Worm (Caenorhabditis elegans) whole organism, L4 larva: ENCODE results near the gene fbxb-114.
A peak's percentile ranks its signal among the peaks of the same experiment; 100 is the strongest.

Source experiments
- F26F4.8 ChIP-seq: fragments of 200-800 bp; sonication (Bioruptor generic); conservative IDR thresholded peaks from 2 replicates; pipeline ENCODE4 v1.3.6; 2022; ENCODE audit warnings: missing genetic modification characterization, missing compliant biosample characterization
- F37D6.2 ChIP-seq: sonication (generic microtip); optimal IDR thresholded peaks from 2 replicates; lab custom pipeline; 2016; ENCODE audit warnings: mild to moderate bottlenecking, missing genetic modification characterization, missing compliant biosample characterization
- F49E8.2 ChIP-seq: sonication (generic microtip); optimal IDR thresholded peaks from 2 replicates; lab custom pipeline; 2016; ENCODE audit warnings: missing compliant biosample characterization, mild to moderate bottlenecking, missing genetic modification characterization, borderline replicate concordance
- R02D3.7 ChIP-seq: fragments of 150-350 bp; sonication (generic microtip); optimal IDR thresholded peaks from 3 replicates; lab custom pipeline; 2014; ENCODE audit warnings: missing biosample characterization, missing genetic modification characterization
- T20F7.1 ChIP-seq: fragments of 200-800 bp; sonication (Bioruptor generic); optimal IDR thresholded peaks from 2 replicates; lab custom pipeline; 2018; ENCODE audit warnings: mild to moderate bottlenecking, missing genetic modification characterization, missing compliant biosample characterization
- T26A8.4 ChIP-seq: fragments of 200-800 bp; sonication (Bioruptor generic); IDR thresholded peaks from 2 replicates; pipeline ENCODE4 v1.3.6; 2022; ENCODE audit warnings: missing genetic modification characterization, missing compliant biosample characterization
- Y48G9A.11 ChIP-seq: fragments of 200-800 bp; sonication (Bioruptor generic); IDR thresholded peaks from 2 replicates; pipeline ENCODE4 v1.3.6; 2022; ENCODE audit warnings: missing genetic modification reagents, missing genetic modification characterization, missing compliant biosample characterization
- aly-2 ChIP-seq: sonication (generic microtip); optimal IDR thresholded peaks from 2 replicates; lab custom pipeline; 2018; ENCODE audit warnings: missing biosample characterization, missing genetic modification characterization
- arid-1 ChIP-seq: fragments of 200-800 bp; sonication (Bioruptor generic); conservative IDR thresholded peaks from 2 replicates; pipeline ENCODE4 v1.3.6; 2022; ENCODE audit warnings: missing genetic modification reagents, missing genetic modification characterization, missing compliant biosample characterization
- attf-4 ChIP-seq: sonication (generic microtip); optimal IDR thresholded peaks from 3 replicates; lab custom pipeline; 2017; ENCODE audit warnings: missing biosample characterization, missing genetic modification characterization
- ceh-20 ChIP-seq: fragments of 200-800 bp; sonication (Bioruptor generic); IDR thresholded peaks from 2 replicates; pipeline ENCODE4 v1.3.6; 2022; ENCODE audit warnings: missing genetic modification reagents, missing genetic modification characterization, missing compliant biosample characterization
- ceh-32 ChIP-seq: sonication (generic microtip); optimal IDR thresholded peaks from 2 replicates; lab custom pipeline; 2016; ENCODE audit warnings: mild to moderate bottlenecking, missing genetic modification characterization, missing compliant biosample characterization; ENCODE audit not compliant: poor library complexity
- ceh-44 ChIP-seq: fragments of 200-800 bp; sonication (Bioruptor generic); IDR thresholded peaks from 2 replicates; pipeline ENCODE4 v1.3.6; 2022; ENCODE audit warnings: missing genetic modification reagents, missing genetic modification characterization, missing compliant biosample characterization
- ces-1 ChIP-seq: fragments of 150-350 bp; sonication (generic microtip); optimal IDR thresholded peaks from 4 replicates; lab custom pipeline; 2014; ENCODE audit warnings: missing biosample characterization, missing genetic modification reagents, missing genetic modification characterization
- cey-2 ChIP-seq: sonication (generic microtip); optimal IDR thresholded peaks from 3 replicates; lab custom pipeline; 2017; ENCODE audit warnings: missing genetic modification characterization, mild to moderate bottlenecking, missing compliant biosample characterization, antibody characterized with exemption, borderline replicate concordance; ENCODE audit not compliant: insufficient read depth
- dmd-6 ChIP-seq: fragments of 200-800 bp; sonication (Bioruptor generic); IDR thresholded peaks from 2 replicates; pipeline ENCODE4 v1.3.6; 2022; ENCODE audit warnings: missing genetic modification reagents, missing genetic modification characterization, missing compliant biosample characterization
- dmd-9 ChIP-seq: fragments of 200-800 bp; sonication (Bioruptor generic); IDR thresholded peaks from 2 replicates; pipeline ENCODE4 v1.3.6; 2022; ENCODE audit warnings: missing genetic modification reagents, missing genetic modification characterization, missing compliant biosample characterization
- dpl-1 ChIP-seq: fragments of 150-350 bp; optimal IDR thresholded peaks from 2 replicates; lab custom pipeline; 2014; ENCODE audit warnings: missing biosample characterization, missing genetic modification reagents, missing genetic modification characterization
- duxl-1 ChIP-seq: sonication (generic microtip); optimal IDR thresholded peaks from 2 replicates; lab custom pipeline; 2016; ENCODE audit warnings: mild to moderate bottlenecking, missing genetic modification characterization, moderate library complexity, missing compliant biosample characterization; ENCODE audit not compliant: poor library complexity
- dve-1 ChIP-seq: sonication (generic microtip); optimal IDR thresholded peaks from 2 replicates; lab custom pipeline; 2017; ENCODE audit warnings: antibody characterized with exemption, mild to moderate bottlenecking, missing genetic modification characterization, missing compliant biosample characterization; ENCODE audit not compliant: insufficient read depth
- hif-1 ChIP-seq, 2 experiments: sonication (generic microtip); optimal IDR thresholded peaks; 2 replicates each; lab custom pipeline; 2016 to 2017; ENCODE audit warnings: missing compliant biosample characterization in 2 of 2, missing genetic modification characterization in 2 of 2, missing genetic modification reagents in 2 of 2, missing genotype in 2 of 2, mild to moderate bottlenecking in 1 of 2
- hlh-11 ChIP-seq: fragments of 200-800 bp; sonication (Bioruptor generic); optimal IDR thresholded peaks from 2 replicates; lab custom pipeline; 2018; ENCODE audit warnings: mild to moderate bottlenecking, missing genetic modification characterization, missing compliant biosample characterization
- hmg-1.1 ChIP-seq: fragments of 200-800 bp; sonication (Bioruptor generic); IDR thresholded peaks from 2 replicates; pipeline ENCODE4 v1.3.6; 2022; ENCODE audit warnings: missing genetic modification reagents, missing genetic modification characterization, missing compliant biosample characterization
- lim-7 ChIP-seq: fragments of 200-800 bp; sonication (Bioruptor generic); IDR thresholded peaks from 2 replicates; pipeline ENCODE4 v1.3.6; 2022; ENCODE audit warnings: missing genetic modification characterization, missing compliant biosample characterization
- lin-1 ChIP-seq: fragments of 200-800 bp; sonication (Bioruptor generic); IDR thresholded peaks from 2 replicates; pipeline ENCODE4 v1.3.6; 2022; ENCODE audit warnings: missing genetic modification reagents, missing genetic modification characterization, missing compliant biosample characterization
- lsy-2 ChIP-seq, 2 experiments: fragments of 150-350 bp in 1 of 2; sonication (generic microtip) in 1 of 2; optimal IDR thresholded peaks; 2 replicates each; lab custom pipeline; 2014 to 2017; ENCODE audit warnings: missing biosample characterization in 2 of 2, missing genetic modification characterization in 2 of 2
- madf-9 ChIP-seq: fragments of 200-800 bp; sonication (Bioruptor generic); conservative IDR thresholded peaks from 2 replicates; pipeline ENCODE4 v1.3.6; 2022; ENCODE audit warnings: missing genetic modification reagents, missing genetic modification characterization, missing compliant biosample characterization
- mdl-1 ChIP-seq, 2 experiments: fragments of 150-350 bp in 1 of 2; sonication (generic microtip) in 1 of 2; optimal IDR thresholded peaks; 2 replicates each; lab custom pipeline; 2014 to 2017; ENCODE audit warnings: missing biosample characterization in 2 of 2, missing genetic modification characterization in 2 of 2
- mdt-29 ChIP-seq: fragments of 200-800 bp; sonication (Bioruptor generic); IDR thresholded peaks from 2 replicates; pipeline ENCODE4 v1.3.6; 2022; ENCODE audit warnings: missing genetic modification reagents, missing genetic modification characterization, missing compliant biosample characterization
- mes-2 ChIP-seq: sonication (generic microtip); optimal IDR thresholded peaks from 2 replicates; lab custom pipeline; 2016; ENCODE audit warnings: missing genotype, mild to moderate bottlenecking, missing genetic modification characterization, missing compliant biosample characterization; ENCODE audit not compliant: poor library complexity, severe bottlenecking
- mxl-3 ChIP-seq: fragments of 200-800 bp; sonication (Bioruptor generic); optimal IDR thresholded peaks from 2 replicates; lab custom pipeline; 2018; ENCODE audit warnings: mild to moderate bottlenecking, missing genetic modification characterization, missing compliant biosample characterization
- nhr-10 ChIP-seq: fragments of 150-350 bp; optimal IDR thresholded peaks from 2 replicates; lab custom pipeline; 2014; ENCODE audit warnings: missing biosample characterization, missing genetic modification characterization
- nhr-11 ChIP-seq: fragments of 150-350 bp; optimal IDR thresholded peaks from 2 replicates; lab custom pipeline; 2014; ENCODE audit warnings: missing biosample characterization, missing genetic modification characterization
- nhr-111 ChIP-seq: fragments of 200-800 bp; sonication (Bioruptor generic); optimal IDR thresholded peaks from 2 replicates; lab custom pipeline; 2018; ENCODE audit warnings: mild to moderate bottlenecking, missing genetic modification characterization, missing compliant biosample characterization
- nhr-25 ChIP-seq: sonication (generic microtip); optimal IDR thresholded peaks from 2 replicates; lab custom pipeline; 2017; ENCODE audit warnings: missing genetic modification characterization, mild to moderate bottlenecking, missing compliant biosample characterization, antibody characterized with exemption, moderate library complexity, borderline replicate concordance; ENCODE audit not compliant: insufficient read depth
- nhr-28 ChIP-seq: fragments of 150-350 bp; optimal IDR thresholded peaks from 2 replicates; lab custom pipeline; 2014; ENCODE audit warnings: missing biosample characterization, missing genetic modification characterization
- nhr-41 ChIP-seq: fragments of 200-800 bp; sonication (Bioruptor generic); IDR thresholded peaks from 2 replicates; pipeline ENCODE4 v1.3.6; 2022; ENCODE audit warnings: missing genetic modification reagents, missing genetic modification characterization, missing compliant biosample characterization
- nhr-42 ChIP-seq: fragments of 200-800 bp; sonication (Bioruptor generic); IDR thresholded peaks from 2 replicates; pipeline ENCODE4 v1.3.6; 2022; ENCODE audit warnings: missing genetic modification characterization, missing compliant biosample characterization
- nhr-6 ChIP-seq: fragments of 150-350 bp; optimal IDR thresholded peaks from 2 replicates; lab custom pipeline; 2014; ENCODE audit warnings: missing biosample characterization, missing genetic modification characterization
- nhr-77 ChIP-seq: fragments of 150-350 bp; optimal IDR thresholded peaks from 2 replicates; lab custom pipeline; 2014; ENCODE audit warnings: missing biosample characterization, missing genetic modification characterization
- pha-4 ChIP-seq, 2 experiments: fragments of 150-350 bp in 1 of 2; fragments of 200-800 bp in 1 of 2; sonication (Bioruptor generic) in 1 of 2; IDR thresholded peaks in 1 of 2; optimal IDR thresholded peaks in 1 of 2; 2 replicates each; pipeline versions ENCODE4 v1.3.6 to Lab custom; 2014 to 2022; ENCODE audit warnings: missing genetic modification characterization in 2 of 2, missing genetic modification reagents in 2 of 2, missing biosample characterization in 1 of 2, missing compliant biosample characterization in 1 of 2
- pqm-1 ChIP-seq: sonication (generic microtip); optimal IDR thresholded peaks from 2 replicates; lab custom pipeline; 2017; ENCODE audit warnings: missing biosample characterization, missing genetic modification characterization
- rbr-2 ChIP-seq: sonication (generic microtip); optimal IDR thresholded peaks from 2 replicates; lab custom pipeline; 2016; ENCODE audit warnings: missing genotype, missing genetic modification characterization, missing compliant biosample characterization
- sdz-12 ChIP-seq: fragments of 200-800 bp; sonication (Bioruptor generic); optimal IDR thresholded peaks from 2 replicates; lab custom pipeline; 2018; ENCODE audit warnings: mild to moderate bottlenecking, missing genetic modification characterization, missing compliant biosample characterization
- spr-3 ChIP-seq: fragments of 200-800 bp; sonication (Bioruptor generic); optimal IDR thresholded peaks from 2 replicates; lab custom pipeline; 2018; ENCODE audit warnings: mild to moderate bottlenecking, missing genetic modification characterization, missing compliant biosample characterization
- unc-62 ChIP-seq, 3 experiments: fragments of 150-350 bp in 1 of 3; sonication (generic microtip); optimal IDR thresholded peaks in 2 of 3; peaks in 1 of 3; 1 replicate in 1 of 3; 2 replicates in 2 of 3; lab custom pipeline; 2014 to 2017; ENCODE audit warnings: missing biosample characterization in 3 of 3, missing genetic modification characterization in 3 of 3, missing genetic modification reagents in 3 of 3, missing genotype in 1 of 3
- vab-7 ChIP-seq: fragments of 200-800 bp; sonication (Bioruptor generic); IDR thresholded peaks from 2 replicates; pipeline ENCODE4 v1.3.6; 2022; ENCODE audit warnings: missing genetic modification reagents, missing genetic modification characterization, missing compliant biosample characterization
- zip-11 ChIP-seq: fragments of 200-800 bp; sonication (Bioruptor generic); IDR thresholded peaks from 2 replicates; pipeline ENCODE4 v1.3.6; 2022; ENCODE audit warnings: missing genetic modification characterization, missing compliant biosample characterization

fbxb-114 gene

ce11 chrX:16961387-16961786, 39.8 kb downstream of the fbxb-114 start (continued):
- no peak for TF ChIP-seq T20F7.1
- peak in 1 of 2 experiments; percentile 83 for TF ChIP-seq hif-1 (tag; optimal IDR thresholded peaks at IDR 0.05; lab: Kevin White, UChicago)
- TF ChIP-seq ceh-44 (GFP tag; lab: Robert Waterston, UW) = 0 out of 2 replicates have a peak, but pooled peaks have one; percentile 19
- TF ChIP-seq pqm-1 (tag; lab: Kevin White, UChicago) = no peak
- 0 out of 2 replicates have a peak, but pooled peaks have one; percentile 51 for TF ChIP-seq dmd-9 (GFP tag; lab: Robert Waterston, UW)
- no peak for TF ChIP-seq sdz-12 (GFP tag; lab: Kevin White, UChicago)
- TF ChIP-seq lim-7 (GFP tag; lab: Robert Waterston, UW) = no peak
- TF ChIP-seq ceh-32 = peak; percentile 16
- peak; percentile 84 for TF ChIP-seq nhr-28 (tag; lab: Kevin White, UChicago)
- TF ChIP-seq nhr-41 = peak; percentile 38; the same call in 1 of the 2 replicates
- TF ChIP-seq nhr-25 (tag; lab: Kevin White, UChicago) = peak; percentile 43
- TF ChIP-seq nhr-77 (tag; lab: Kevin White, UChicago) = peak; percentile 70
- TF ChIP-seq duxl-1 (tag; lab: Kevin White, UChicago) = peak; percentile 26
- peak; percentile 81 to 86 for TF ChIP-seq lsy-2 (tag; optimal IDR thresholded peaks at IDR 0.05; lab: Kevin White, UChicago)
- peak in 1 of 2 experiments; percentile 99 for TF ChIP-seq unc-62 (GFP tag; optimal IDR thresholded peaks at IDR 0.05 in 1 of 2; lab: Kevin White, UChicago)
- no peak for TF ChIP-seq unc-62 (tag; optimal IDR thresholded peaks at IDR 0.05; lab: Kevin White, UChicago)
- peak; percentile 94 for TF ChIP-seq hmg-1.1 (GFP tag; lab: Robert Waterston, UW)
- TF ChIP-seq mdl-1 (tag; optimal IDR thresholded peaks at IDR 0.05; lab: Kevin White, UChicago) = peak; percentile 44 to 89
- TF ChIP-seq F37D6.2 (tag; lab: Kevin White, UChicago) = peak; percentile 79
- TF ChIP-seq hlh-11 (tag; lab: Kevin White, UChicago) = peak; percentile 93
- no peak for TF ChIP-seq attf-4
- TF ChIP-seq zip-11 = no peak
- TF ChIP-seq F49E8.2 = no peak
- peak; percentile 93 for TF ChIP-seq nhr-6 (tag; lab: Kevin White, UChicago)
- TF ChIP-seq R02D3.7 (tag; lab: Kevin White, UChicago) = no peak
- peak; percentile 86 for TF ChIP-seq T26A8.4 (GFP tag; lab: Robert Waterston, UW)
- TF ChIP-seq nhr-10 = peak; percentile 51
- TF ChIP-seq dmd-6 (GFP tag; lab: Robert Waterston, UW) = peak; percentile 84
- TF ChIP-seq nhr-42 (GFP tag; lab: Robert Waterston, UW) = no peak
- TF ChIP-seq aly-2 (tag; lab: Kevin White, UChicago) = no peak
- TF ChIP-seq rbr-2 (tag; lab: Kevin White, UChicago) = peak; percentile 93
- peak; percentile 84 for TF ChIP-seq dve-1 (tag; lab: Kevin White, UChicago)
- no peak for TF ChIP-seq Y48G9A.11 (GFP tag; lab: Robert Waterston, UW)
- TF ChIP-seq ceh-20 = peak; percentile 86
- no peak for TF ChIP-seq nhr-111
- TF ChIP-seq madf-9 = peak; percentile 63
- peak; percentile 45 for TF ChIP-seq dpl-1
- TF ChIP-seq arid-1 (GFP tag; lab: Robert Waterston, UW) = peak; percentile 60; the same call in 1 of the 2 replicates
- peak; percentile 85 for TF ChIP-seq nhr-11 (tag; lab: Kevin White, UChicago)
- no peak for TF ChIP-seq F26F4.8 (GFP tag; lab: Robert Waterston, UW)
- peak; percentile 89 for TF ChIP-seq mes-2 (tag; lab: Kevin White, UChicago)
- no peak for TF ChIP-seq mdt-29 (GFP tag; lab: Robert Waterston, UW)
- peak; percentile 85 for TF ChIP-seq mxl-3
- TF ChIP-seq ces-1 (GFP tag; lab: Kevin White, UChicago) = no peak
- TF ChIP-seq spr-3 (GFP tag; lab: Kevin White, UChicago) = peak; percentile 51
- 0 out of 2 replicates have a peak, but pooled peaks have one; percentile 55 for TF ChIP-seq lin-1
- peak; percentile 64; the same call in 1 of the 2 replicates for TF ChIP-seq vab-7 (GFP tag; lab: Robert Waterston, UW)
- TF ChIP-seq cey-2 (tag; lab: Kevin White, UChicago) = no peak
- TF ChIP-seq pha-4 (GFP tag; IDR thresholded peaks at IDR 0.05; lab: Robert Waterston, UW) = peak; percentile 56; the same call in 1 of the 2 replicates
- TF ChIP-seq pha-4 (tag; optimal IDR thresholded peaks at IDR 0.05; lab: Kevin White, UChicago) = peak; percentile 4
- TF ChIP-seq, all 104 proteins: peak for 51
